Worm (Caenorhabditis elegans) whole organism, L4/young adult: ENCODE results near the gene ocam-1.

Experiments
- W03F9.2 ChIP-seq: fragments of 150-350 bp; optimal IDR thresholded peaks from 2 replicates; lab custom pipeline; 2014; ENCODE audit warnings: missing biosample characterization, missing genetic modification characterization
- dao-5 ChIP-seq: sonication (generic microtip); optimal IDR thresholded peaks from 2 replicates; lab custom pipeline; 2016; ENCODE audit warnings: missing genotype, missing genetic modification characterization, moderate library complexity, missing compliant biosample characterization

DNA sequence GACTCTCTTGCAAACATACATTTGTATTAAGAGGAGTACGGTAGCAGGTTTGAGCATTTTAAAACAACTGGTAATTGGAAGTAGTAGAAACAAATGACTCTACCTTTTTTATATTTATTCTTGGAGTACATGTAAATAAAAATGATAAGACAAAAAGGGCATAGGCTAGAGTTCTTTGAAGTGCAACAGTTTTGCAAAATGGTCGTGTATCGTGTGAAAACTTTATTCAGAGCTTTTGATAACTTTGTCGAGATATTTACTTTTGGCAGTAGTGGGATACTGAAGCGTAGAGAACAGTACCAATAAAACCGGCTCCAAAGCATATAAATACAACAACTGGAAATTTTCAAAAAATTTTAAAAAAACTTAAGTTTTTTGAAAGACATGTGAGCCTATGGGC lies 899 bp downstream of the ocam-1 start, which contains the start of gene cest-1.1:
- TF ChIP-seq dao-5 (no peak), W03F9.2 (no peak)
